Worm (Caenorhabditis elegans): Measurements from ENCODE around the gene ZK1248.20.

DNA sequence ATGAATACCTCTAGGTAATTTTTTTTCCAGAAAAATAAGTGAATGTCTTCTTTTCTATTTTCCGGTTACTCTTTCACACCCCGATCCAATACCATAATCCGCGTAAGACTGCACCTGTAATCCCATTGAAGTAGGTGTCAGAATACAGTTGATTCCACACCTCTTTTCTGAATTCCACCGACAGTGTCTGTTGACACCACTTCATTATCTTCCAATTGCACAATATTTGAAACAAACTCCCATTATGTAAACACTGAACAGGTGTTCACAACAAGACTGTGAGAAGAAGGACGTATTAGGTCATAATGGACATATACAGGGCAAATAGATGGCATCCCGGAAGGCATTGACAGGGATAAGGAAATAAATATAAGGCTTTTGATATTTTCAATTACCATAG is 39.1 kb upstream of the ZK1248.20 start:
- no peak for TF ChIP-seq ztf-23 (GFP tag; IDR thresholded peaks at IDR 0.05)
- no peak for TF ChIP-seq cog-1 (tag; optimal IDR thresholded peaks at IDR 0.05)
- TF ChIP-seq T22C8.4 (GFP tag; IDR thresholded peaks at IDR 0.05): no peak
- no peak for TF ChIP-seq med-1 (GFP tag; optimal IDR thresholded peaks at IDR 0.05; ENCODE audit: insufficient read depth)
- TF ChIP-seq flt-1 (GFP tag; IDR thresholded peaks at IDR 0.05): no peak
- TF ChIP-seq klf-2 (GFP tag; conservative IDR thresholded peaks at IDR 0.05): no peak
- TF ChIP-seq ztf-29 (GFP tag; IDR thresholded peaks at IDR 0.05): no peak
- no peak for TF ChIP-seq tab-1 (GFP tag; IDR thresholded peaks at IDR 0.05)
- no peak for TF ChIP-seq ref-1 (GFP tag; conservative IDR thresholded peaks at IDR 0.05)
